Worm (Caenorhabditis elegans): Measurements from ENCODE around the gene kcc-2.

Gene kcc-2

ce11 chrIV:6048462-6048861 lies 7.7 kb downstream of the kcc-2 start:
- TF ChIP-seq ztf-23 (GFP tag; IDR thresholded peaks at IDR 0.05) (no peak), tab-1 (GFP tag; IDR thresholded peaks at IDR 0.05) (no peak), med-1 (GFP tag; optimal IDR thresholded peaks at IDR 0.05; ENCODE audit: insufficient read depth) (no peak), ref-1 (GFP tag; conservative IDR thresholded peaks at IDR 0.05) (no peak), cog-1 (tag; optimal IDR thresholded peaks at IDR 0.05) (no peak), klf-2 (GFP tag; conservative IDR thresholded peaks at IDR 0.05) (no peak), T22C8.4 (GFP tag; IDR thresholded peaks at IDR 0.05) (no peak), flt-1 (GFP tag; IDR thresholded peaks at IDR 0.05) (no peak), ztf-29 (GFP tag; IDR thresholded peaks at IDR 0.05) (no peak)

- TF ChIP-seq tab-1 (GFP tag; IDR thresholded peaks at IDR 0.05): no peak
- no peak for TF ChIP-seq klf-2 (GFP tag; conservative IDR thresholded peaks at IDR 0.05)
- TF ChIP-seq ztf-29 (GFP tag; IDR thresholded peaks at IDR 0.05): no peak
- no peak for TF ChIP-seq cog-1 (tag; optimal IDR thresholded peaks at IDR 0.05)
- TF ChIP-seq flt-1 (GFP tag; IDR thresholded peaks at IDR 0.05): no peak
- TF ChIP-seq med-1 (GFP tag; optimal IDR thresholded peaks at IDR 0.05; ENCODE audit: insufficient read depth): no peak
- TF ChIP-seq ref-1 (GFP tag; conservative IDR thresholded peaks at IDR 0.05): no peak
- TF ChIP-seq ztf-23 (GFP tag; IDR thresholded peaks at IDR 0.05): no peak
- TF ChIP-seq T22C8.4 (GFP tag; IDR thresholded peaks at IDR 0.05): no peak
These were observed 8.3 kb downstream of the kcc-2 start for ce11 chrIV:6049062-6049461.

DNA sequence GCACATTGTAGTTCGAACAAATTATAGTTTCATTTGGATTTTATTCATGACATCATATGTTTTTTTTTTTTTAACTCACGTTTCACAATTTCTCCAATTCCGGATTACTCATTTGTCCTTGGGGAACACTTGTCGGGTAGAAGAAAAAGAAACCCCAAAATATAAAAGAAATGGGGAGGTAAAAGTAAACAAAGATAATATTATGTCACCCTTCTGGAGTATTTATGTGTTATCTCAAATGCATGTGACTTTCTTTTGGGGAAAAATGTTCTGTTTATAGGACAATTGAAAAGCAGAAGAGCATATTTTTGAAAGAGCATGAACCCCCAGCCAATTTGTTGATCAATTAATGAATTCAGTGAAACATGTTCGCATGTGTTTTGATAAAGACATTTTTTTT lies 11.1 kb downstream of the kcc-2 start:
- TF ChIP-seq cog-1 (tag; optimal IDR thresholded peaks at IDR 0.05) (no peak), ztf-29 (GFP tag; IDR thresholded peaks at IDR 0.05) (no peak), flt-1 (GFP tag; IDR thresholded peaks at IDR 0.05) (no peak), tab-1 (GFP tag; IDR thresholded peaks at IDR 0.05) (no peak), T22C8.4 (GFP tag; IDR thresholded peaks at IDR 0.05) (no peak), ztf-23 (GFP tag; IDR thresholded peaks at IDR 0.05) (no peak), ref-1 (GFP tag; conservative IDR thresholded peaks at IDR 0.05) (no peak), klf-2 (GFP tag; conservative IDR thresholded peaks at IDR 0.05) (no peak), med-1 (GFP tag; optimal IDR thresholded peaks at IDR 0.05; ENCODE audit: insufficient read depth) (no peak)

- TF ChIP-seq T22C8.4 (GFP tag; IDR thresholded peaks at IDR 0.05) (no peak), med-1 (GFP tag; optimal IDR thresholded peaks at IDR 0.05; ENCODE audit: insufficient read depth) (no peak), klf-2 (GFP tag; conservative IDR thresholded peaks at IDR 0.05) (no peak), ref-1 (GFP tag; conservative IDR thresholded peaks at IDR 0.05) (no peak), ztf-23 (GFP tag; IDR thresholded peaks at IDR 0.05) (no peak), cog-1 (tag; optimal IDR thresholded peaks at IDR 0.05) (no peak), tab-1 (GFP tag; IDR thresholded peaks at IDR 0.05) (no peak), flt-1 (GFP tag; IDR thresholded peaks at IDR 0.05) (no peak), ztf-29 (GFP tag; IDR thresholded peaks at IDR 0.05) (no peak)
These were observed 12.7 kb downstream of the kcc-2 start for ce11 chrIV:6053436-6053835.

DNA sequence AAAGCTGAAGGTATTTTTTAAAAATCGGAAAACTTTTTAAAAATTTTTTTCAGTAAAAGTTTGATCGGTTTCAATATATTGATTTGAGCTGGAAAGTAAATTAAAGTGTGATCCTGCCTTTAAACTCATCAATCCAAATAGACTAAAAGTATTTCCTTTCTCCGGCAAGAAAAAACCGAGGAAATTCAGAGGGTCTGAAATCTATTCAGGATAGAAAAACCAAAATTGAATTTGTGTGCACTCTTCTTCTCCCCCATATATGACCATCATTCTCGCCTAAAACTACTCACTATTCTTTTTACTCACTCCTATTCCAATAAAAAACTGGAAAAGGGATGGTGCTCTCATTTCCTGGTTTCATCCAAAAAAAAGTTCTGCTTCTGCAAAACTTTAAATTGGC lies 14.1 kb downstream of the kcc-2 start:
- TF ChIP-seq cog-1 (tag; optimal IDR thresholded peaks at IDR 0.05): no peak

DNA sequence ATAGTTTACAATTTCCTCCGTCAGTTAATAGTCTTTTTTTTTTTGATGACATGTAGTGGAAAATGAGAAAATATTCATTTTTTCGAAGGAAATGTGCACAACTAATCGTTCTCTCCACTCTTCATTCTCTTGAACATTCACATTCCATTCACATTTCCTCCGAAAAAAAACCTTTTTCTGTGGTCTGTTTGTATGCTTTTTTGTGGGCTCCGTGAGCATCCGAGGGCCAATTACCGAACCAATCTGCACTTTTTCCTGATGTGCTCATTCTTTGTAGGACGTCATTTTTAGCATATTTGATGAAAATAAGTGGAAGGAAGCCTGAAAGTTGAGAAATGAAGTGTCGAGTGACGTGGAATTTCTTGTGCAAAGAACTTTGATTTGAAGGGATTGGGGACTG lies 18.9 kb downstream of the kcc-2 start:
- TF ChIP-seq tab-1 (GFP tag; IDR thresholded peaks at IDR 0.05) (no peak), T22C8.4 (GFP tag; IDR thresholded peaks at IDR 0.05) (no peak), flt-1 (GFP tag; IDR thresholded peaks at IDR 0.05) (no peak), med-1 (GFP tag; optimal IDR thresholded peaks at IDR 0.05; ENCODE audit: insufficient read depth) (no peak), cog-1 (tag; optimal IDR thresholded peaks at IDR 0.05) (no peak), ztf-23 (GFP tag; IDR thresholded peaks at IDR 0.05) (no peak), klf-2 (GFP tag; conservative IDR thresholded peaks at IDR 0.05) (no peak), ztf-29 (GFP tag; IDR thresholded peaks at IDR 0.05) (no peak), ref-1 (GFP tag; conservative IDR thresholded peaks at IDR 0.05) (no peak)

DNA sequence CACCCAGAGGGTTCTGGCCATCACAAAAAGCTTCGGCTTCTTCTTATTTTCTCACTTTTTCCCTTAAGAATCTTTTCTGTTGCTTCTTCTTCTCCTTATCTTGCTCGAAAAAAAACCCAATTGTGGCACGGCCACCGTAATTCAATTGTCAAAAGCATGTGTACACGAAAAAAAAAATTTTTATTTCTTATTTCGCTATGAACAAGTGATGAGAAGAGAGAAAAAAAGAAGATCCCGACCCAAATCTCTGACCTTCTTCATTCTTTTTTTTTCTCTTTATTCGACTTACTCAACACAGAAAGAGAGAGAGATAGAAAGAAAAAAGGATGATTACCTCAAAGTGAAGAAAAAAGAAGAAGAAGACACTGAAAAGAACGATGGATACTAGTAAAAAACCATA lies 20.1 kb downstream of the kcc-2 start:
- TF ChIP-seq ref-1 (GFP tag; conservative IDR thresholded peaks at IDR 0.05) (no peak), flt-1 (GFP tag; IDR thresholded peaks at IDR 0.05) (no peak), med-1 (GFP tag; optimal IDR thresholded peaks at IDR 0.05; ENCODE audit: insufficient read depth) (no peak), ztf-29 (GFP tag; IDR thresholded peaks at IDR 0.05) (no peak), tab-1 (GFP tag; IDR thresholded peaks at IDR 0.05) (no peak), klf-2 (GFP tag; conservative IDR thresholded peaks at IDR 0.05) (no peak), ztf-23 (GFP tag; IDR thresholded peaks at IDR 0.05) (no peak), cog-1 (tag; optimal IDR thresholded peaks at IDR 0.05) (no peak), T22C8.4 (GFP tag; IDR thresholded peaks at IDR 0.05) (no peak)

DNA sequence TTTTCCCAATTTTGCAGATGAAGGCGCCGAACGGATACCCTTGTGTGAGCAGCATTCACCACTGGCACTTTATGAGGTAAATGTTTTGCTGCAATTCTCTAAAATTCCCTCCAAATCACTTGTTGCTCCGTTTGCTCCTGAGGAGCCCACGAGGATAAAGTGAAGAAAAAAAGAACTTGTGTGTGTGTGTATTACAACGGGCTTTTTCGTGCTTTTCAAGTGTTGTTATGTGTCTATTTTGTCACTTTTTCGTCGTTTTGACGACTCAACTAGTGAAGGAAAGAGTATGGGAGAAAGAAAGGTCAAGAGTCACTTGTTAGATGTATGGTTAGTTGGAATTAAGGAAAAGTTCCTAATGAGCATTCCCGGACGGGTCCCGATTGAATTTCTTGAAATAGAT lies 21.3 kb downstream of the kcc-2 start:
- TF ChIP-seq ztf-29 (GFP tag; IDR thresholded peaks at IDR 0.05): no peak

ce11 chrIV:6064657-6065056 lies 23.9 kb downstream of the kcc-2 start:
- TF ChIP-seq ztf-29 (GFP tag; IDR thresholded peaks at IDR 0.05) (no peak), ref-1 (GFP tag; conservative IDR thresholded peaks at IDR 0.05) (no peak), tab-1 (GFP tag; IDR thresholded peaks at IDR 0.05) (no peak), flt-1 (GFP tag; IDR thresholded peaks at IDR 0.05) (no peak), cog-1 (tag; optimal IDR thresholded peaks at IDR 0.05) (no peak), ztf-23 (GFP tag; IDR thresholded peaks at IDR 0.05) (no peak), klf-2 (GFP tag; conservative IDR thresholded peaks at IDR 0.05) (no peak), T22C8.4 (GFP tag; IDR thresholded peaks at IDR 0.05) (no peak), med-1 (GFP tag; optimal IDR thresholded peaks at IDR 0.05; ENCODE audit: insufficient read depth) (no peak)

DNA sequence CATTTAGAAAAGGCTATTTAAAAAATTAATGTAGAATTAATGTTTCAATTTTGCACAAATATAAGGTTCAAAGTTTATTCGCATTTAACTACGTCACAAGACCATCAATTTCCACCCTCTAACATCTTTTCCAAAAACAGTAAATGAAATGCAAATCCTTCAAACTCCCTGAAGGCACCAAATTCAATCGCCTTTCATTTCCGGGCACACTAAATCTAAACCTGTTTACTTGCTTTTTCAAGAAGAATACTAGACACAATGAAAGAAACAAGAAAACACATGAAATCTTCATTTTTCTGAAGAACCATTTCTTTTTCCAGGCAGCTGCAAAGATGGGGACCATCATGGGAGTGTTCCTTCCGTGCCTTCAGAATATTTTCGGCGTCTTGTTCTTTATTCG lies 24.4 kb downstream of the kcc-2 start:
- TF ChIP-seq med-1 (GFP tag; optimal IDR thresholded peaks at IDR 0.05; ENCODE audit: insufficient read depth) (no peak), cog-1 (tag; optimal IDR thresholded peaks at IDR 0.05) (no peak), T22C8.4 (GFP tag; IDR thresholded peaks at IDR 0.05) (no peak), ztf-29 (GFP tag; IDR thresholded peaks at IDR 0.05) (no peak), klf-2 (GFP tag; conservative IDR thresholded peaks at IDR 0.05) (no peak), ref-1 (GFP tag; conservative IDR thresholded peaks at IDR 0.05) (no peak), tab-1 (GFP tag; IDR thresholded peaks at IDR 0.05) (no peak), ztf-23 (GFP tag; IDR thresholded peaks at IDR 0.05) (no peak), flt-1 (GFP tag; IDR thresholded peaks at IDR 0.05) (no peak)

Measured in whole organism, midembryonic.